Fruit fly (Drosophila melanogaster) whole organism, embryonic: ENCODE measurements around the gene CG2147.

Source experiments
- Awh ChIP-seq: fragments of 200-800 bp; sonication (Bioruptor generic); IDR thresholded peaks from 2 replicates; pipeline ENCODE4, ENCODE4 v1.3.6; 2022; ENCODE audit warnings: missing biosample characterization, missing genetic modification characterization
- CG10147 ChIP-seq: fragments of 200-800 bp; sonication (Bioruptor generic); optimal IDR thresholded peaks from 2 replicates; lab custom pipeline; 2019; ENCODE audit warnings: missing biosample characterization, mild to moderate bottlenecking, missing genetic modification characterization, moderate library complexity
- CG10321 ChIP-seq: fragments of 200-800 bp; sonication (Bioruptor generic); IDR thresholded peaks from 2 replicates; pipeline ENCODE4 v1.3.6; 2022; ENCODE audit warnings: missing biosample characterization, missing genetic modification characterization
- CG11695 ChIP-seq: fragments of 200-800 bp; sonication (Bioruptor generic); IDR thresholded peaks from 3 replicates; pipeline ENCODE4 v1.3.6; 2022; ENCODE audit warnings: missing biosample characterization, missing genetic modification characterization
- CG13287 ChIP-seq: fragments of 200-800 bp; sonication (Bioruptor generic); IDR thresholded peaks from 2 replicates; pipeline ENCODE4 v1.3.6; 2022; ENCODE audit warnings: missing biosample characterization, missing genetic modification characterization; ENCODE audit not compliant: partially characterized antibody
- CG13296 ChIP-seq: fragments of 200-800 bp; sonication (Bioruptor generic); optimal IDR thresholded peaks from 3 replicates; lab custom pipeline; 2018; ENCODE audit warnings: missing biosample characterization, mild to moderate bottlenecking, missing genetic modification characterization
- CG15479 ChIP-seq: fragments of 200-800 bp; sonication (Bioruptor generic); optimal IDR thresholded peaks from 3 replicates; lab custom pipeline; 2019; ENCODE audit warnings: missing biosample characterization, mild to moderate bottlenecking, missing genetic modification characterization, moderate library complexity
- CG15601 ChIP-seq: fragments of 200-800 bp; sonication (Bioruptor generic); optimal IDR thresholded peaks from 3 replicates; lab custom pipeline; 2019; ENCODE audit warnings: missing biosample characterization, mild to moderate bottlenecking, missing genetic modification characterization, moderate library complexity
- CG1603 ChIP-seq: fragments of 200-800 bp; sonication (Bioruptor generic); optimal IDR thresholded peaks from 2 replicates; lab custom pipeline; 2019; ENCODE audit warnings: missing biosample characterization, mild to moderate bottlenecking, missing genetic modification characterization, moderate library complexity
- CG17361 ChIP-seq: fragments of 200-800 bp; sonication (Bioruptor generic); IDR thresholded peaks from 3 replicates; pipeline ENCODE4 v1.3.6; 2022; ENCODE audit warnings: missing biosample characterization, missing genetic modification characterization
- CG17385 ChIP-seq: fragments of 200-800 bp; sonication (Bioruptor generic); optimal IDR thresholded peaks from 3 replicates; lab custom pipeline; 2018; ENCODE audit warnings: missing biosample characterization, mild to moderate bottlenecking, missing genetic modification characterization
- CG17568 ChIP-seq: fragments of 200-800 bp; sonication (Bioruptor generic); optimal IDR thresholded peaks from 2 replicates; lab custom pipeline; 2018; ENCODE audit warnings: missing biosample characterization, mild to moderate bottlenecking, missing genetic modification characterization, moderate library complexity
- CG17802 ChIP-seq: fragments of 200-800 bp; sonication (Bioruptor generic); optimal IDR thresholded peaks from 2 replicates; lab custom pipeline; 2018; ENCODE audit warnings: missing biosample characterization, mild to moderate bottlenecking, missing genetic modification characterization, moderate library complexity
- CG18262 ChIP-seq: fragments of 200-800 bp; optimal IDR thresholded peaks from 3 replicates; lab custom pipeline; 2019; ENCODE audit warnings: missing biosample characterization, mild to moderate bottlenecking, missing genetic modification characterization, moderate library complexity
- CG2116 ChIP-seq: fragments of 200-800 bp; sonication (Bioruptor generic); optimal IDR thresholded peaks from 3 replicates; lab custom pipeline; 2018; ENCODE audit warnings: missing biosample characterization, mild to moderate bottlenecking, missing genetic modification characterization
- CG32532 ChIP-seq: fragments of 200-800 bp; sonication (Bioruptor generic); IDR thresholded peaks from 2 replicates; pipeline ENCODE4 v1.3.6; 2022; ENCODE audit warnings: missing biosample characterization, missing genetic modification characterization
- CG32767 ChIP-seq: fragments of 200-800 bp; sonication (Bioruptor generic); IDR thresholded peaks from 2 replicates; pipeline ENCODE4 v1.3.6; 2022; ENCODE audit warnings: missing biosample characterization, missing genetic modification characterization
- CG32772 ChIP-seq: fragments of 200-800 bp; sonication (Bioruptor generic); IDR thresholded peaks from 2 replicates; pipeline ENCODE4 v1.3.6; 2022; ENCODE audit warnings: missing biosample characterization, missing genetic modification characterization
- CG33557 ChIP-seq: fragments of 200-800 bp; sonication (Bioruptor generic); optimal IDR thresholded peaks from 2 replicates; lab custom pipeline; 2019; ENCODE audit warnings: missing biosample characterization, mild to moderate bottlenecking, missing genetic modification characterization, moderate library complexity
- CG34224 ChIP-seq: fragments of 200-800 bp; sonication (Bioruptor generic); IDR thresholded peaks from 3 replicates; pipeline ENCODE4 v1.3.6; 2022; ENCODE audit warnings: missing biosample characterization, missing genetic modification characterization; ENCODE audit not compliant: partially characterized antibody
- CG4854 ChIP-seq: fragments of 200-800 bp; sonication (Bioruptor generic); optimal IDR thresholded peaks from 2 replicates; lab custom pipeline; 2016; ENCODE audit warnings: missing biosample characterization, missing genetic modification characterization, inconsistent platforms
- CG5953 ChIP-seq: fragments of 200-800 bp; sonication (Bioruptor generic); IDR thresholded peaks from 2 replicates; pipeline ENCODE4 v1.3.6; 2022; ENCODE audit warnings: missing biosample characterization, missing genetic modification characterization
- CG6175 ChIP-seq: fragments of 200-800 bp; sonication (Bioruptor generic); IDR thresholded peaks from 3 replicates; pipeline ENCODE4 v1.3.6; 2022; ENCODE audit warnings: missing biosample characterization, missing genetic modification characterization
- CG6765 ChIP-seq: fragments of 200-800 bp; sonication (Bioruptor generic); optimal IDR thresholded peaks from 3 replicates; lab custom pipeline; 2017; ENCODE audit warnings: missing biosample characterization, mild to moderate bottlenecking, missing genetic modification characterization
- CG9609 ChIP-seq: fragments of 200-800 bp; sonication (Bioruptor generic); optimal IDR thresholded peaks from 3 replicates; lab custom pipeline; 2016; ENCODE audit warnings: missing biosample characterization, missing genetic modification characterization
- Dad ChIP-seq: fragments of 200-800 bp; sonication (Bioruptor generic); optimal IDR thresholded peaks from 3 replicates; lab custom pipeline; 2016; ENCODE audit warnings: missing biosample characterization, missing genetic modification characterization
- Dek ChIP-seq: fragments of 200-800 bp; sonication (Bioruptor generic); optimal IDR thresholded peaks from 3 replicates; lab custom pipeline; 2019; ENCODE audit warnings: missing biosample characterization, mild to moderate bottlenecking, missing genetic modification characterization, moderate library complexity
- Dfd ChIP-seq, 2 experiments: fragments of >200 bp; optimal IDR thresholded peaks; 2 replicates each; lab custom pipeline; 2017; ENCODE audit warnings: missing biosample characterization in 2 of 2, missing genetic modification characterization in 2 of 2
- Dll ChIP-seq: fragments of 200-800 bp; sonication (Bioruptor generic); IDR thresholded peaks from 4 replicates; pipeline ENCODE4 v1.3.6; 2022; ENCODE audit warnings: missing biosample characterization, missing genetic modification characterization; ENCODE audit not compliant: partially characterized antibody
- Drgx ChIP-seq: fragments of 200-800 bp; sonication (Bioruptor generic); IDR thresholded peaks from 2 replicates; pipeline ENCODE4 v1.3.6; 2022; ENCODE audit warnings: missing biosample characterization, missing genetic modification characterization
- H15 ChIP-seq: fragments of 200-800 bp; sonication (Bioruptor generic); IDR thresholded peaks from 3 replicates; pipeline ENCODE4 v1.3.6; 2022; ENCODE audit warnings: missing biosample characterization, missing genetic modification characterization
- HLH54F ChIP-seq: fragments of 200-800 bp; sonication (Bioruptor generic); optimal IDR thresholded peaks from 3 replicates; lab custom pipeline; 2016; ENCODE audit warnings: missing biosample characterization, missing genetic modification characterization
- Mrtf ChIP-seq: fragments of 200-800 bp; sonication (Bioruptor generic); IDR thresholded peaks from 3 replicates; pipeline ENCODE4 v1.3.6; 2022; ENCODE audit warnings: missing biosample characterization, missing genetic modification characterization
- Neu2 ChIP-seq: fragments of 200-800 bp; sonication (Bioruptor generic); optimal IDR thresholded peaks from 3 replicates; lab custom pipeline; 2016; ENCODE audit warnings: missing biosample characterization, missing genetic modification characterization, borderline replicate concordance
- Sin3A ChIP-seq: fragments of >200 bp; optimal IDR thresholded peaks from 2 replicates; lab custom pipeline; 2018
- Sox102F ChIP-seq: fragments of 200-800 bp; sonication (Bioruptor generic); optimal IDR thresholded peaks from 2 replicates; lab custom pipeline; 2018; ENCODE audit warnings: missing biosample characterization, mild to moderate bottlenecking, missing genetic modification characterization, moderate library complexity
- ara ChIP-seq: fragments of 200-800 bp; sonication (Bioruptor generic); IDR thresholded peaks from 2 replicates; pipeline ENCODE4 v1.3.6; 2022; ENCODE audit warnings: missing biosample characterization, missing genetic modification characterization
- bowl ChIP-seq: fragments of 200-800 bp; sonication (Bioruptor generic); IDR thresholded peaks from 2 replicates; pipeline ENCODE4 v1.3.6; 2022; ENCODE audit warnings: missing biosample characterization, missing genetic modification characterization
- esg ChIP-seq: fragments of 200-800 bp; sonication (Bioruptor generic); conservative IDR thresholded peaks from 2 replicates; pipeline ENCODE4 v1.3.6; 2022; ENCODE audit warnings: missing biosample characterization, missing genetic modification characterization
- fd102C ChIP-seq: fragments of 200-800 bp; sonication (Bioruptor generic); optimal IDR thresholded peaks from 2 replicates; lab custom pipeline; 2018; ENCODE audit warnings: missing biosample characterization, mild to moderate bottlenecking, missing genetic modification characterization, moderate library complexity
- fru ChIP-seq: fragments of >200 bp; optimal IDR thresholded peaks from 2 replicates; lab custom pipeline; 2017
- gce ChIP-seq: fragments of 200-800 bp; sonication (Bioruptor generic); IDR thresholded peaks from 3 replicates; pipeline ENCODE4 v1.3.6; 2022; ENCODE audit warnings: missing biosample characterization, missing genetic modification characterization
- gcm ChIP-seq: fragments of 200-800 bp; sonication (Bioruptor generic); optimal IDR thresholded peaks from 2 replicates; lab custom pipeline; 2019; ENCODE audit warnings: missing biosample characterization, mild to moderate bottlenecking, missing genetic modification characterization, moderate library complexity
- inv ChIP-seq: fragments of 200-800 bp; sonication (Bioruptor generic); IDR thresholded peaks from 2 replicates; pipeline ENCODE4 v1.3.6; 2022; ENCODE audit warnings: missing biosample characterization, missing genetic modification characterization; ENCODE audit not compliant: partially characterized antibody
- nerfin-2 ChIP-seq: fragments of 200-800 bp; sonication (Bioruptor generic); IDR thresholded peaks from 2 replicates; pipeline ENCODE4 v1.3.6; 2022; ENCODE audit warnings: missing biosample characterization, missing genetic modification characterization; ENCODE audit not compliant: partially characterized antibody
- shn ChIP-seq: fragments of 200-800 bp; sonication (Bioruptor generic); optimal IDR thresholded peaks from 3 replicates; lab custom pipeline; 2016; ENCODE audit warnings: missing biosample characterization, missing genetic modification characterization
- stwl ChIP-seq: fragments of 200-800 bp; sonication (Bioruptor generic); optimal IDR thresholded peaks from 3 replicates; lab custom pipeline; 2018; ENCODE audit warnings: missing biosample characterization, mild to moderate bottlenecking, missing genetic modification characterization, moderate library complexity
- trh ChIP-seq: fragments of 200-800 bp; sonication (Bioruptor generic); optimal IDR thresholded peaks from 2 replicates; lab custom pipeline; 2016; ENCODE audit warnings: missing biosample characterization, missing genetic modification characterization
- ttk ChIP-seq: fragments of 200-800 bp; sonication (Bioruptor generic); IDR thresholded peaks from 2 replicates; pipeline ENCODE4 v2.1.2; 2022; ENCODE audit warnings: missing biosample characterization, missing genetic modification characterization
- unc-4 ChIP-seq: fragments of 200-800 bp; sonication (Bioruptor generic); IDR thresholded peaks from 2 replicates; pipeline ENCODE4 v1.3.6; 2022; ENCODE audit warnings: missing biosample characterization, missing genetic modification characterization; ENCODE audit not compliant: partially characterized antibody
- z ChIP-seq: fragments of 200-800 bp; sonication (Bioruptor generic); IDR thresholded peaks from 3 replicates; pipeline ENCODE4 v1.3.6; 2022; ENCODE audit warnings: missing biosample characterization, missing genetic modification characterization

The CG2147 gene

DNA sequence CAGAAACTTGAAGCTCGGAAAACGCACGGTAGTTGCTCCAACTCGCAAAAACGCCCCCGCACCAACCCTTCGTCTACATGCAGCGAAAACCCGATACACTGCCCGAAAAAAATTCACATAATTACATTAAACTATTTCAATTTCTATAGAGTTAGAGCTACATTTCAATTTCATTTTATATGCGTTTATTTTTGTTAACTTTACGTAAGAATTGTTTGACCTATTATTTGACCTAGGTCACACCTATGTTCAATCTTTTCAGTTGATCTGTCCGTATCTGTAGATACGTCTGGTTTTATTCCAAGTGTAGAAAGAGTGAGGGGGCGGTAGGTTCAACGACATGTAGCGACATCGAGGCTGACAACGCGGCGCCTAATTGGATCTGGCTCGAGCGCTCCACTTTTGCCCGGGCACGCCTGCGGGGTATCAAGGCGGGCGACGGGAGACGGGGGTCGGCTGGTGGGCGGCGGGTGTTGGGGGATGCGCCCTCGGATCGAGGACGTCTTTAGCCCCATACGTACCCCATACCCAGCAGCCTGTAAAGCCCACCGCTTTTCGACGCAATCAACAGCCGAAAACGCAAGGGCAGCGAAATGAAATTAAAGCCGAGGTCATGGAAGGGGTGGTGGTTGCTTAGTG is 37.6 kb upstream of the CG2147 start (continued):
- TF ChIP-seq CG2116 (GFP tag; lab: Kevin White, UChicago), result no peak
- 0 out of 2 replicates have a peak, but pooled peaks have one; percentile 16 for TF ChIP-seq CG32772 (GFP tag; lab: Robert Waterston, UW)
- TF ChIP-seq fru, result no peak
- no peak for TF ChIP-seq Sin3A (lab: Kevin White, UChicago)
- TF ChIP-seq CG13287, result no peak
- TF ChIP-seq CG13296 (GFP tag; lab: Kevin White, UChicago), result no peak
- TF ChIP-seq CG6765 (GFP tag; lab: Kevin White, UChicago), result peak; percentile 4
- no peak for TF ChIP-seq esg
- TF ChIP-seq CG17568 (GFP tag; lab: Kevin White, UChicago), result no peak
- TF ChIP-seq Dad, result no peak
- no peak for TF ChIP-seq Dll (GFP tag; lab: Robert Waterston, UW)
- no peak for TF ChIP-seq z (GFP tag; lab: Robert Waterston, UW)
- no peak for TF ChIP-seq Mrtf (GFP tag; lab: Robert Waterston, UW)
- TF ChIP-seq CG32767 (GFP tag; lab: Robert Waterston, UW), result no peak
- no peak for TF ChIP-seq Awh (GFP tag; lab: Robert Waterston, UW)
- no peak for TF ChIP-seq ara (GFP tag; lab: Robert Waterston, UW)
- no peak for TF ChIP-seq CG33557 (GFP tag; lab: Kevin White, UChicago)
- TF ChIP-seq CG6175, result no peak
- TF ChIP-seq CG10321 (GFP tag; lab: Robert Waterston, UW), result no peak
- no peak for TF ChIP-seq fd102C
- TF ChIP-seq CG9609 (GFP tag; lab: Kevin White, UChicago), result no peak
- TF ChIP-seq HLH54F (GFP tag; lab: Kevin White, UChicago), result no peak
- TF ChIP-seq gce (GFP tag; lab: Robert Waterston, UW), result no peak
- TF ChIP-seq inv (GFP tag; lab: Robert Waterston, UW), result no peak
- no peak for TF ChIP-seq ttk (GFP tag; lab: Robert Waterston, UW)
- TF ChIP-seq gcm, result no peak
- TF ChIP-seq Drgx (GFP tag; lab: Robert Waterston, UW), result peak; percentile 53
- no peak for TF ChIP-seq CG10147 (GFP tag; lab: Kevin White, UChicago)
- no peak for TF ChIP-seq CG15601
- no peak for TF ChIP-seq nerfin-2 (GFP tag; lab: Robert Waterston, UW)
- no peak for TF ChIP-seq stwl (tag; lab: Kevin White, UChicago)
- no peak for TF ChIP-seq Neu2
- TF ChIP-seq Dfd (GFP tag; optimal IDR thresholded peaks at IDR 0.05; lab: Kevin White, UChicago), result no peak
- no peak for TF ChIP-seq H15 (GFP tag; lab: Robert Waterston, UW)
- TF ChIP-seq CG34224 (GFP tag; lab: Robert Waterston, UW), result no peak
- TF ChIP-seq CG17361, result 0 out of 3 replicates have a peak, but pooled peaks have one; percentile 24
- peak; percentile 25 for TF ChIP-seq Sox102F (GFP tag; lab: Kevin White, UChicago)
- TF ChIP-seq CG18262 (tag; lab: Kevin White, UChicago), result no peak
- no peak for TF ChIP-seq CG17802 (tag; lab: Kevin White, UChicago)
- TF ChIP-seq CG11695 (GFP tag; lab: Robert Waterston, UW), result peak; percentile 65
- TF ChIP-seq CG4854, result no peak
- TF ChIP-seq CG32532, result 0 out of 2 replicates have a peak, but pooled peaks have one; percentile 10
- TF ChIP-seq unc-4 (GFP tag; lab: Robert Waterston, UW), result no peak
- TF ChIP-seq CG1603 (tag; lab: Kevin White, UChicago), result peak; percentile 3
- no peak for TF ChIP-seq shn
- no peak for TF ChIP-seq trh (GFP tag; lab: Kevin White, UChicago)
- no peak for TF ChIP-seq bowl
- TF ChIP-seq Dek (tag; lab: Kevin White, UChicago), result no peak
- TF ChIP-seq CG15479 (GFP tag; lab: Kevin White, UChicago), result no peak
- TF ChIP-seq CG5953 (GFP tag; lab: Robert Waterston, UW), result no peak
- peak; percentile 2 for TF ChIP-seq CG17385 (GFP tag; lab: Kevin White, UChicago)
